Worm (Caenorhabditis elegans) whole organism, L3 larva: Measurements from ENCODE around the gene F14E5.2.

Source experiments
- aly-2 ChIP-seq: fragments of 150-350 bp; optimal IDR thresholded peaks from 2 replicates; lab custom pipeline; 2014; ENCODE audit warnings: missing biosample characterization, missing genetic modification characterization
- ama-1 ChIP-seq: fragments of 150-350 bp; optimal IDR thresholded peaks from 2 replicates; lab custom pipeline; 2018
- ceh-16 ChIP-seq: sonication (generic microtip); optimal IDR thresholded peaks from 2 replicates; lab custom pipeline; 2017; ENCODE audit warnings: missing biosample characterization, missing genetic modification characterization
- egl-27 ChIP-seq: sonication (generic microtip); optimal IDR thresholded peaks from 4 replicates; lab custom pipeline; 2017; ENCODE audit warnings: missing biosample characterization, missing genetic modification reagents, missing genetic modification characterization
- egl-5 ChIP-seq: fragments of 150-350 bp; optimal IDR thresholded peaks from 2 replicates; lab custom pipeline; 2017; ENCODE audit warnings: missing biosample characterization, missing genetic modification reagents, missing genetic modification characterization, inconsistent platforms
- elt-2 ChIP-seq: sonication (generic microtip); optimal IDR thresholded peaks from 2 replicates; lab custom pipeline; 2016; ENCODE audit warnings: missing genetic modification reagents, mild to moderate bottlenecking, missing genetic modification characterization, missing compliant biosample characterization
- elt-3 ChIP-seq, 3 experiments: fragments of 150-350 bp in 1 of 3; sonication (generic microtip) in 2 of 3; optimal IDR thresholded peaks; 2 replicates in 2 of 3; 4 replicates in 1 of 3; lab custom pipeline; 2014 to 2017; ENCODE audit warnings: missing biosample characterization in 3 of 3, missing genetic modification characterization in 3 of 3
- fkh-2 ChIP-seq: fragments of 150-350 bp; optimal IDR thresholded peaks from 2 replicates; lab custom pipeline; 2014; ENCODE audit warnings: missing biosample characterization, missing genetic modification reagents, missing genetic modification characterization
- fos-1 ChIP-seq: fragments of 150-350 bp; optimal IDR thresholded peaks from 2 replicates; lab custom pipeline; 2014; ENCODE audit warnings: missing biosample characterization, missing genetic modification characterization
- hmg-11 ChIP-seq: sonication (generic microtip); optimal IDR thresholded peaks from 2 replicates; lab custom pipeline; 2016; ENCODE audit warnings: missing genetic modification characterization, missing compliant biosample characterization
- jun-1 ChIP-seq: fragments of 150-350 bp; optimal IDR thresholded peaks from 2 replicates; lab custom pipeline; 2014; ENCODE audit warnings: missing biosample characterization, missing genetic modification reagents, missing genetic modification characterization
- lin-15B ChIP-seq: fragments of 150-350 bp; optimal IDR thresholded peaks from 2 replicates; lab custom pipeline; 2014; ENCODE audit warnings: missing biosample characterization, missing genetic modification characterization
- lin-39 ChIP-seq: fragments of 150-350 bp; optimal IDR thresholded peaks from 2 replicates; lab custom pipeline; 2018; ENCODE audit warnings: missing biosample characterization, missing genetic modification reagents, missing genetic modification characterization
- lsy-12 ChIP-seq: sonication (generic microtip); optimal IDR thresholded peaks from 2 replicates; lab custom pipeline; 2016; ENCODE audit warnings: mild to moderate bottlenecking, missing genetic modification characterization, missing compliant biosample characterization
- mdl-1 ChIP-seq: fragments of 150-350 bp; optimal IDR thresholded peaks from 2 replicates; lab custom pipeline; 2014; ENCODE audit warnings: missing biosample characterization, missing genetic modification characterization
- mml-1 ChIP-seq: fragments of 150-350 bp; sonication (generic microtip); optimal IDR thresholded peaks from 3 replicates; lab custom pipeline; 2014; ENCODE audit warnings: missing biosample characterization, missing genetic modification characterization
- nfya-1 ChIP-seq: sonication (generic microtip); optimal IDR thresholded peaks from 2 replicates; lab custom pipeline; 2017; ENCODE audit warnings: missing genetic modification characterization, mild to moderate bottlenecking, missing compliant biosample characterization, antibody characterized with exemption, moderate library complexity; ENCODE audit not compliant: insufficient read depth
- nhr-11 ChIP-seq: fragments of 150-350 bp; optimal IDR thresholded peaks from 2 replicates; lab custom pipeline; 2014; ENCODE audit warnings: missing biosample characterization, missing genetic modification characterization
- nhr-12 ChIP-seq: fragments of 150-350 bp; optimal IDR thresholded peaks from 2 replicates; lab custom pipeline; 2014; ENCODE audit warnings: missing biosample characterization, missing genetic modification characterization
- nhr-23 ChIP-seq: fragments of 150-350 bp; optimal IDR thresholded peaks from 2 replicates; lab custom pipeline; 2014; ENCODE audit warnings: missing biosample characterization, missing genetic modification reagents, missing genetic modification characterization
- nhr-237 ChIP-seq: fragments of 150-350 bp; optimal IDR thresholded peaks from 2 replicates; lab custom pipeline; 2014; ENCODE audit warnings: missing biosample characterization, missing genetic modification characterization
- nhr-25 ChIP-seq: sonication (generic microtip); optimal IDR thresholded peaks from 2 replicates; lab custom pipeline; 2017; ENCODE audit warnings: missing biosample characterization, missing genetic modification characterization
- pha-4 ChIP-seq: fragments of 150-350 bp; optimal IDR thresholded peaks from 2 replicates; lab custom pipeline; 2014; ENCODE audit warnings: missing biosample characterization, missing genetic modification reagents, missing genetic modification characterization
- pqm-1 ChIP-seq: fragments of 150-350 bp; optimal IDR thresholded peaks from 2 replicates; lab custom pipeline; 2017; ENCODE audit warnings: missing biosample characterization, missing genetic modification characterization, inconsistent platforms
- skn-1 ChIP-seq: fragments of 150-350 bp; optimal IDR thresholded peaks from 2 replicates; lab custom pipeline; 2014; ENCODE audit warnings: missing biosample characterization, missing genetic modification characterization
- ztf-11 ChIP-seq: fragments of 150-350 bp; optimal IDR thresholded peaks from 2 replicates; lab custom pipeline; 2014; ENCODE audit warnings: missing biosample characterization, missing genetic modification characterization
- ztf-4 ChIP-seq: fragments of 150-350 bp; optimal IDR thresholded peaks from 2 replicates; lab custom pipeline; 2014; ENCODE audit warnings: missing biosample characterization, missing genetic modification characterization

The F14E5.2 gene

ce11 chrII:8384344-8384743, 44.3 kb downstream of the F14E5.2 start:
- TF ChIP-seq aly-2 (tag; lab: Kevin White, UChicago) (no peak), nhr-11 (tag; lab: Kevin White, UChicago) (no peak), skn-1 (peak; percentile 65), ceh-16 (tag; lab: Kevin White, UChicago) (no peak), jun-1 (tag; lab: Kevin White, UChicago) (peak; percentile 14), elt-2 (tag; lab: Kevin White, UChicago) (peak; percentile 77), lin-15B (tag; lab: Kevin White, UChicago) (no peak), pqm-1 (tag; lab: Kevin White, UChicago) (peak; percentile 77), nhr-23 (no peak), nhr-25 (tag; lab: Kevin White, UChicago) (no peak), lsy-12 (peak; percentile 11)

ce11 chrII:8382880-8383279, 45.8 kb downstream of the F14E5.2 start:
- TF ChIP-seq nhr-11 (tag; lab: Kevin White, UChicago) (no peak), mdl-1 (tag; lab: Kevin White, UChicago) (no peak), jun-1 (tag; lab: Kevin White, UChicago) (peak; percentile 95), nhr-23 (no peak), pqm-1 (tag; lab: Kevin White, UChicago) (peak; percentile 100), nfya-1 (tag; lab: Kevin White, UChicago) (peak; percentile 22), pha-4 (peak; percentile 80), hmg-11 (no peak), lin-15B (tag; lab: Kevin White, UChicago) (no peak), ceh-16 (tag; lab: Kevin White, UChicago) (no peak), lsy-12 (peak; percentile 38), skn-1 (peak; percentile 1), nhr-12 (tag; lab: Kevin White, UChicago) (no peak), fos-1 (tag; lab: Kevin White, UChicago) (no peak), elt-2 (tag; lab: Kevin White, UChicago) (peak; percentile 99), mml-1 (tag; lab: Kevin White, UChicago) (no peak)

ce11 chrII:8381197-8381596, 47.5 kb downstream of the F14E5.2 start, which contains the start of gene F49E12.12:
Gene F49E12.12 (plus strand): TSS chrII:8381497.
- TF ChIP-seq elt-3 (tag; optimal IDR thresholded peaks at IDR 0.05; lab: Kevin White, UChicago), result no peak
- TF ChIP-seq ztf-4 (tag; lab: Kevin White, UChicago), result no peak
- no peak for TF ChIP-seq nhr-237 (tag; lab: Kevin White, UChicago)
- TF ChIP-seq fkh-2 (tag; lab: Kevin White, UChicago), result no peak
- no peak for TF ChIP-seq lin-39 (tag; lab: Kevin White, UChicago)
- no peak for TF ChIP-seq mdl-1 (tag; lab: Kevin White, UChicago)

ce11 chrII:8380188-8380587, 48.5 kb downstream of the F14E5.2 start:
- no peak for TF ChIP-seq pqm-1 (tag; lab: Kevin White, UChicago)
- no peak for TF ChIP-seq nhr-237 (tag; lab: Kevin White, UChicago)
- no peak for TF ChIP-seq ztf-11 (tag; lab: Kevin White, UChicago)
- no peak for TF ChIP-seq egl-27 (tag; lab: Kevin White, UChicago)
- TF ChIP-seq aly-2 (tag; lab: Kevin White, UChicago), result no peak
- no peak for TF ChIP-seq mdl-1 (tag; lab: Kevin White, UChicago)
- no peak for TF ChIP-seq skn-1
- no peak for TF ChIP-seq lin-39 (tag; lab: Kevin White, UChicago)
- TF ChIP-seq nhr-25 (tag; lab: Kevin White, UChicago), result peak; percentile 55

ce11 chrII:8377722-8378121, 50.9 kb downstream of the F14E5.2 start:
- peak; percentile 21 for TF ChIP-seq nhr-25 (tag; lab: Kevin White, UChicago)
- no peak for TF ChIP-seq ama-1 (lab: Kevin White, UChicago)
- no peak for TF ChIP-seq egl-5 (tag; lab: Kevin White, UChicago)
- TF ChIP-seq egl-27 (tag; lab: Kevin White, UChicago), result no peak
- no peak for TF ChIP-seq mml-1 (tag; lab: Kevin White, UChicago)
